Worm (Caenorhabditis elegans) whole organism, early embryonic: ENCODE measurements around the gene T27E9.2.

ENCODE experiments used
- aly-1 ChIP-seq: sonication (generic microtip); optimal IDR thresholded peaks from 2 replicates; lab custom pipeline; 2016; ENCODE audit warnings: missing genetic modification characterization, missing compliant biosample characterization
- ama-1 ChIP-seq: fragments of 150-350 bp; optimal IDR thresholded peaks from 2 replicates; lab custom pipeline; 2014
- flt-1 ChIP-seq: fragments of 200-800 bp; sonication (Bioruptor generic); IDR thresholded peaks from 2 replicates; pipeline ENCODE4 v1.3.6; 2022; ENCODE audit warnings: missing genetic modification characterization, missing compliant biosample characterization
- pes-1 ChIP-seq: fragments of 200-800 bp; sonication (Bioruptor generic); IDR thresholded peaks from 2 replicates; pipeline ENCODE4 v1.3.6; 2022; ENCODE audit warnings: missing genetic modification reagents, missing genetic modification characterization, missing compliant biosample characterization
- tbx-37 ChIP-seq: fragments of 200-800 bp; sonication (Bioruptor generic); conservative IDR thresholded peaks from 2 replicates; pipeline ENCODE4 v1.3.6; 2022; ENCODE audit warnings: missing genetic modification reagents, missing genetic modification characterization, missing compliant biosample characterization

DNA sequence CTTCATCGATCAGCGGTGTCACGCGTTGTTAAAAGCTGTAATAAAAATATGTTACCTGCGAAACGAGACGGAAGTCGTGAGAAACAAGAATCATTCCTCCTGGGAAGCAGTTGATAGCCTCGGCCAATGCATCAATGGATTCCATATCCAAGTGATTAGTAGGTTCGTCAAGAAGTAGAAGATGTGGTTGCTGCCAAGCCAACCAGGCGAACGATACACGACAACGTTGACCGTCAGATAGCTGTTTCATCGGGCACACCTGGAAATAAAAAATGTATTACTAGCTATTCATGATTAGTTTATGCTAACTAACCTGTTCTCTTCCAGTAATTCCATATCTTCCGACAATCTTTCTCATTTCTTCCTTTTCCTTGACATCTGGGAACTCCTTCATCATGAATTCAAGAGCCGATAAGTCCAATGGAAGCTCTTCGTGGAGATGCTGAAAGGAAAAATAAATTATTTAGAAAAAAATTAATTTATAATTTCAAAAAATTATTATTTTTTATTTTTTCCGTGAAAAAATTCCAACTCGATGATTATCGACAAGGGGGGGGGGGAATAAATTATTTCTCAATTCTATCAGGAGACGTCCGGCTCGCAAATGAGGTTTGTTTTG is 3.3 kb downstream of the T27E9.2 start, which contains the start of gene tag-164:
- TF ChIP-seq pes-1 (GFP tag; lab: Robert Waterston, UW) (no peak), tbx-37 (GFP tag; lab: Robert Waterston, UW) (no peak), ama-1 (lab: Kevin White, UChicago) (no peak), aly-1 (tag; lab: Kevin White, UChicago) (no peak), flt-1 (no peak)
